Fruit fly (Drosophila melanogaster): ENCODE measurements around the gene CG4586.
A peak's percentile ranks its signal among the peaks of the same experiment; 100 is the strongest.

Gene CG4586

dm6 chrX:6969364-6970137 lies at the start of gene CG4586:
Gene CG4586, plus strand, starts transcription at chrX:6969918.
- TF ChIP-seq CG17801 (GFP tag; optimal IDR thresholded peaks at IDR 0.05; ENCODE audit: partially characterized antibody) = peak; percentile 98

dm6 chrX:6929086-6929485 lies 40.6 kb upstream of the CG4586 start:
- TF ChIP-seq CG17801 (GFP tag; optimal IDR thresholded peaks at IDR 0.05; ENCODE audit: partially characterized antibody) = no peak

- TF ChIP-seq CG17801 (GFP tag; optimal IDR thresholded peaks at IDR 0.05; ENCODE audit: partially characterized antibody) = no peak
These were observed 36.0 kb upstream of the CG4586 start for dm6 chrX:6933749-6934148.

dm6 chrX:6936884-6937283 lies 32.8 kb upstream of the CG4586 start:
- TF ChIP-seq CG17801 (GFP tag; optimal IDR thresholded peaks at IDR 0.05; ENCODE audit: partially characterized antibody) = no peak

- no peak for TF ChIP-seq CG17801 (GFP tag; optimal IDR thresholded peaks at IDR 0.05; ENCODE audit: partially characterized antibody)
These were observed 32.3 kb upstream of the CG4586 start for dm6 chrX:6937417-6937816.

dm6 chrX:6968564-6968963 lies 1.2 kb upstream of the CG4586 start, which contains the start of gene Setd3:
Gene Setd3, minus strand, starts transcription at chrX:6968750.
- TF ChIP-seq CG17801 (GFP tag; optimal IDR thresholded peaks at IDR 0.05; ENCODE audit: partially characterized antibody) = peak; percentile 17

- TF ChIP-seq CG17801 (GFP tag; optimal IDR thresholded peaks at IDR 0.05; ENCODE audit: partially characterized antibody) = peak; percentile 60
These were observed 3.6 kb downstream of the CG4586 start, which contains the start of gene CG3040 for dm6 chrX:6973340-6973739. Gene CG3040, minus strand, starts transcription at chrX:6973393.

dm6 chrX:6974221-6974620 lies 4.5 kb downstream of the CG4586 start:
- TF ChIP-seq CG17801 (GFP tag; optimal IDR thresholded peaks at IDR 0.05; ENCODE audit: partially characterized antibody) = no peak

- no peak for TF ChIP-seq CG17801 (GFP tag; optimal IDR thresholded peaks at IDR 0.05; ENCODE audit: partially characterized antibody)
These were observed 6.6 kb downstream of the CG4586 start for dm6 chrX:6976364-6976763.

dm6 chrX:6976911-6977310 lies 7.2 kb downstream of the CG4586 start:
- TF ChIP-seq CG17801 (GFP tag; optimal IDR thresholded peaks at IDR 0.05; ENCODE audit: partially characterized antibody) = no peak

dm6 chrX:6981470-6981952 lies 11.8 kb downstream of the CG4586 start:
- no peak for TF ChIP-seq CG17801 (GFP tag; optimal IDR thresholded peaks at IDR 0.05; ENCODE audit: partially characterized antibody)

- TF ChIP-seq CG17801 (GFP tag; optimal IDR thresholded peaks at IDR 0.05; ENCODE audit: partially characterized antibody) = no peak
These were observed 12.3 kb downstream of the CG4586 start for dm6 chrX:6982054-6982453.

dm6 chrX:6982705-6983384 lies 13.1 kb downstream of the CG4586 start:
- no peak for TF ChIP-seq CG17801 (GFP tag; optimal IDR thresholded peaks at IDR 0.05; ENCODE audit: partially characterized antibody)

- TF ChIP-seq CG17801 (GFP tag; optimal IDR thresholded peaks at IDR 0.05; ENCODE audit: partially characterized antibody) = no peak
These were observed 14.0 kb downstream of the CG4586 start for dm6 chrX:6983500-6984320.

dm6 chrX:6985182-6985851 lies 15.6 kb downstream of the CG4586 start:
- TF ChIP-seq CG17801 (GFP tag; optimal IDR thresholded peaks at IDR 0.05; ENCODE audit: partially characterized antibody) = peak; percentile 89
